Worm (Caenorhabditis elegans) whole organism, dauer: ENCODE results near the gene nhr-50.
"Not testable (repeated sequence)": the region's sequence is repeated elsewhere in the genome, so short reads cannot be mapped to it uniquely, and the experiment has no call there.

ENCODE experiments used
- unc-62 ChIP-seq: sonication (generic microtip); optimal IDR thresholded peaks from 2 replicates; lab custom pipeline; 2017; ENCODE audit warnings: missing biosample characterization, missing genetic modification reagents, missing genetic modification characterization

nhr-50 gene

ce11 chrV:16024917-16025316, 24.5 kb upstream of the nhr-50 start:
- no peak for TF ChIP-seq unc-62 (GFP tag; lab: Kevin White, UChicago)

- TF ChIP-seq unc-62 (GFP tag; lab: Kevin White, UChicago), result no peak
Measured at ce11 chrV:16024300-16024699, 23.9 kb upstream of the nhr-50 start, which contains the start of gene T10C6.6. Gene T10C6.6, plus strand, starts transcription at chrV:16024326.

ce11 chrV:16023559-16023958, 23.1 kb upstream of the nhr-50 start:
- TF ChIP-seq unc-62 (GFP tag; lab: Kevin White, UChicago), result no peak

- TF ChIP-seq unc-62 (GFP tag; lab: Kevin White, UChicago), result no peak
Measured at ce11 chrV:16023051-16023450, 22.6 kb upstream of the nhr-50 start, which contains the start of gene cwc-15. Gene cwc-15, plus strand, starts transcription at chrV:16023351.

- no peak for TF ChIP-seq unc-62 (GFP tag; lab: Kevin White, UChicago)
Measured at ce11 chrV:16022600-16022999, 22.2 kb upstream of the nhr-50 start.

ce11 chrV:16020042-16020441, 19.6 kb upstream of the nhr-50 start, which contains the start of gene srx-44:
Gene srx-44, plus strand, starts transcription at chrV:16020342.
- TF ChIP-seq unc-62 (GFP tag; lab: Kevin White, UChicago), result no peak

ce11 chrV:16017671-16018070, 17.2 kb upstream of the nhr-50 start, which contains the start of gene srx-43:
Gene srx-43, plus strand, starts transcription at chrV:16017971.
- no peak for TF ChIP-seq unc-62 (GFP tag; lab: Kevin White, UChicago)

- no peak for TF ChIP-seq unc-62 (GFP tag; lab: Kevin White, UChicago)
Measured at ce11 chrV:16016977-16017376, 16.5 kb upstream of the nhr-50 start.

ce11 chrV:16015652-16016051, 15.2 kb upstream of the nhr-50 start, which contains the start of gene str-232:
Gene str-232, minus strand, starts transcription at chrV:16015752.
- TF ChIP-seq unc-62 (GFP tag; lab: Kevin White, UChicago), result no peak

ce11 chrV:16009564-16009963, 9.1 kb upstream of the nhr-50 start, which contains the start of gene str-233:
Gene str-233, minus strand, starts transcription at chrV:16009664.
- no peak for TF ChIP-seq unc-62 (GFP tag; lab: Kevin White, UChicago)

ce11 chrV:16007505-16007904, 7.1 kb upstream of the nhr-50 start, which contains the start of gene str-231:
Gene str-231, minus strand, starts transcription at chrV:16007605.
- TF ChIP-seq unc-62 (GFP tag; lab: Kevin White, UChicago), result no peak

- no peak for TF ChIP-seq unc-62 (GFP tag; lab: Kevin White, UChicago)
Measured at ce11 chrV:16002288-16002687, 1.9 kb upstream of the nhr-50 start, which contains the start of gene nhr-63. Gene nhr-63, plus strand, starts transcription at chrV:16002588.

- TF ChIP-seq unc-62 (GFP tag; lab: Kevin White, UChicago), result no peak
Measured at ce11 chrV:15996655-15997186, 3.7 kb downstream of the nhr-50 start, which contains the start of the genes C06C6.9 and C06C6.8. Gene C06C6.9, minus strand, starts transcription at chrV:15996755. Gene C06C6.8, plus strand, starts transcription at chrV:15997136.

- TF ChIP-seq unc-62 (GFP tag; lab: Kevin White, UChicago), result not testable (repeated sequence)
Measured at ce11 chrV:15991850-15992249, 8.6 kb downstream of the nhr-50 start, which contains the start of gene C06C6.7. Gene C06C6.7, plus strand, starts transcription at chrV:15992150.

ce11 chrV:15988074-15988473, 12.4 kb downstream of the nhr-50 start, which contains the start of gene F36G9.15:
Gene F36G9.15, minus strand, starts transcription at chrV:15988174.
- no peak for TF ChIP-seq unc-62 (GFP tag; lab: Kevin White, UChicago)

ce11 chrV:15982733-15983344, 17.6 kb downstream of the nhr-50 start, which contains the start of the genes fbxa-99 and F36G9.13:
Gene fbxa-99, minus strand, starts transcription at chrV:15982854.
Gene F36G9.13, plus strand, starts transcription at chrV:15983294.
- TF ChIP-seq unc-62 (GFP tag; lab: Kevin White, UChicago), result no peak
